Worm (Caenorhabditis elegans) whole organism, L3 larva: ENCODE measurements around the gene B0281.3.
"Not testable (repeated sequence)": the region's sequence is repeated elsewhere in the genome, so short reads cannot be mapped to it uniquely, and the experiment has no call there.

ENCODE experiments used
- ama-1 ChIP-seq: fragments of 150-350 bp; optimal IDR thresholded peaks from 2 replicates; lab custom pipeline; 2018
- nhr-12 ChIP-seq: fragments of 150-350 bp; optimal IDR thresholded peaks from 2 replicates; lab custom pipeline; 2014; ENCODE audit warnings: missing biosample characterization, missing genetic modification characterization
- snpc-4 ChIP-seq: fragments of 150-350 bp; optimal IDR thresholded peaks from 2 replicates; lab custom pipeline; 2014; ENCODE audit warnings: missing biosample characterization, missing genetic modification characterization
- unc-39 ChIP-seq: sonication (generic microtip); optimal IDR thresholded peaks from 4 replicates; lab custom pipeline; 2017; ENCODE audit warnings: missing biosample characterization, missing genetic modification characterization
- ztf-4 ChIP-seq: fragments of 150-350 bp; optimal IDR thresholded peaks from 2 replicates; lab custom pipeline; 2014; ENCODE audit warnings: missing biosample characterization, missing genetic modification characterization

- TF ChIP-seq nhr-12 (tag; lab: Kevin White, UChicago); snpc-4 (tag; lab: Kevin White, UChicago); unc-39 (tag; lab: Kevin White, UChicago); ztf-4; ama-1 (lab: Kevin White, UChicago): not testable (repeated sequence)
Observed at ce11 chrII:2282599-2282998, 24.2 kb upstream of the B0281.3 start, which contains the start of gene K09F6.9.
